Fruit fly (Drosophila melanogaster) whole organism, embryonic: ENCODE data around the gene Atx2.

Experiments
- Ada2b ChIP-seq: fragments of 200-800 bp; sonication (Bioruptor generic); IDR thresholded peaks from 2 replicates; pipeline ENCODE4 v1.3.6; 2022; ENCODE audit warnings: missing biosample characterization, missing genetic modification characterization
- Atf6 ChIP-seq: fragments of 200-800 bp; sonication (Bioruptor generic); IDR thresholded peaks from 2 replicates; pipeline ENCODE4 v1.3.6; 2022; ENCODE audit warnings: missing biosample characterization, missing genetic modification characterization
- CG11085 ChIP-seq: fragments of 200-800 bp; sonication (Bioruptor generic); IDR thresholded peaks from 2 replicates; pipeline ENCODE4 v1.3.6; 2022; ENCODE audit warnings: missing biosample characterization, missing genetic modification characterization
- CG12744 ChIP-seq: fragments of 200-800 bp; sonication (Bioruptor generic); optimal IDR thresholded peaks from 2 replicates; lab custom pipeline; 2016; ENCODE audit warnings: missing biosample characterization, missing genetic modification characterization
- CG13296 ChIP-seq: fragments of 200-800 bp; sonication (Bioruptor generic); optimal IDR thresholded peaks from 3 replicates; lab custom pipeline; 2018; ENCODE audit warnings: missing biosample characterization, mild to moderate bottlenecking, missing genetic modification characterization
- CG14050 ChIP-seq: fragments of 200-800 bp; sonication (Bioruptor generic); IDR thresholded peaks from 3 replicates; pipeline ENCODE4 v1.3.6; 2022; ENCODE audit warnings: missing biosample characterization, missing genetic modification characterization
- CG15269 ChIP-seq: fragments of 200-800 bp; sonication (Bioruptor generic); optimal IDR thresholded peaks from 2 replicates; lab custom pipeline; 2018; ENCODE audit warnings: missing biosample characterization, mild to moderate bottlenecking, missing genetic modification characterization, moderate library complexity
- CG1602 ChIP-seq: fragments of 200-800 bp; sonication (Bioruptor generic); optimal IDR thresholded peaks from 3 replicates; lab custom pipeline; 2016; ENCODE audit warnings: missing biosample characterization, missing genetic modification characterization
- CG16779 ChIP-seq: fragments of 200-800 bp; sonication (Bioruptor generic); IDR thresholded peaks from 2 replicates; pipeline ENCODE4 v1.3.6; 2022; ENCODE audit warnings: missing biosample characterization, missing genetic modification characterization
- CG16813 ChIP-seq: fragments of 200-800 bp; sonication (Bioruptor generic); IDR thresholded peaks from 3 replicates; pipeline ENCODE4 v1.3.6; 2022; ENCODE audit warnings: missing biosample characterization, missing genetic modification characterization; ENCODE audit not compliant: partially characterized antibody
- CG2120 ChIP-seq: fragments of 200-800 bp; sonication (Bioruptor generic); optimal IDR thresholded peaks from 3 replicates; lab custom pipeline; 2016; ENCODE audit warnings: missing biosample characterization, missing genetic modification characterization
- CG31388 ChIP-seq: fragments of 200-800 bp; sonication (Bioruptor generic); optimal IDR thresholded peaks from 2 replicates; lab custom pipeline; 2016; ENCODE audit warnings: missing biosample characterization, missing genetic modification characterization
- CG31441 ChIP-seq: fragments of 200-800 bp; sonication (Bioruptor generic); IDR thresholded peaks from 2 replicates; pipeline ENCODE4 v1.3.6; 2022; ENCODE audit warnings: missing biosample characterization, missing genetic modification characterization
- CG4282 ChIP-seq: fragments of 200-800 bp; sonication (Bioruptor generic); optimal IDR thresholded peaks from 2 replicates; lab custom pipeline; 2016; ENCODE audit warnings: missing biosample characterization, missing genetic modification characterization
- CG4404 ChIP-seq: fragments of 200-800 bp; sonication (Bioruptor generic); IDR thresholded peaks from 2 replicates; pipeline ENCODE4 v1.3.6; 2022; ENCODE audit warnings: missing biosample characterization, missing genetic modification characterization
- CG4424 ChIP-seq: fragments of 200-800 bp; sonication (Bioruptor generic); optimal IDR thresholded peaks from 3 replicates; lab custom pipeline; 2016; ENCODE audit warnings: missing biosample characterization, missing genetic modification characterization
- CG4707 ChIP-seq: fragments of 200-800 bp; sonication (Bioruptor generic); optimal IDR thresholded peaks from 2 replicates; lab custom pipeline; 2018; ENCODE audit warnings: missing biosample characterization, mild to moderate bottlenecking, missing genetic modification characterization, moderate library complexity
- CG8765 ChIP-seq: fragments of 200-800 bp; sonication (Bioruptor generic); IDR thresholded peaks from 2 replicates; pipeline ENCODE4 v1.3.6; 2022; ENCODE audit warnings: missing biosample characterization, missing genetic modification characterization
- CG9215 ChIP-seq: fragments of 200-800 bp; sonication (Bioruptor generic); IDR thresholded peaks from 2 replicates; pipeline ENCODE4 v1.3.6; 2022; ENCODE audit warnings: missing biosample characterization, missing genetic modification characterization
- CrebB ChIP-seq: fragments of 200-800 bp; sonication (Bioruptor generic); optimal IDR thresholded peaks from 3 replicates; lab custom pipeline; 2018; ENCODE audit warnings: missing biosample characterization, mild to moderate bottlenecking, missing genetic modification characterization
- Dll ChIP-seq: fragments of 200-800 bp; sonication (Bioruptor generic); IDR thresholded peaks from 4 replicates; pipeline ENCODE4 v1.3.6; 2022; ENCODE audit warnings: missing biosample characterization, missing genetic modification characterization; ENCODE audit not compliant: partially characterized antibody
- Dp ChIP-seq: fragments of 200-800 bp; sonication (Bioruptor generic); optimal IDR thresholded peaks from 2 replicates; lab custom pipeline; 2018; ENCODE audit warnings: missing biosample characterization, mild to moderate bottlenecking, missing genetic modification characterization, moderate library complexity
- HHEX ChIP-seq: fragments of 200-800 bp; sonication (Bioruptor generic); optimal IDR thresholded peaks from 3 replicates; lab custom pipeline; 2017; ENCODE audit warnings: missing biosample characterization, mild to moderate bottlenecking, missing genetic modification characterization, missing genetic modification reagents
- Jarid2 ChIP-seq: fragments of 200-800 bp; sonication (Bioruptor generic); optimal IDR thresholded peaks from 3 replicates; lab custom pipeline; 2017; ENCODE audit warnings: mild to moderate bottlenecking, missing biosample characterization, missing genetic modification reagents, missing genetic modification characterization
- MBD-R2 ChIP-seq: fragments of 200-800 bp; sonication (Bioruptor generic); IDR thresholded peaks from 2 replicates; pipeline ENCODE4 v1.3.6; 2022; ENCODE audit warnings: missing biosample characterization, missing genetic modification characterization
- MESR4 ChIP-seq: fragments of 200-800 bp; sonication (Bioruptor generic); optimal IDR thresholded peaks from 2 replicates; lab custom pipeline; 2018; ENCODE audit warnings: missing biosample characterization, mild to moderate bottlenecking, missing genetic modification characterization, moderate library complexity
- Mad ChIP-seq: fragments of 200-800 bp; sonication (Bioruptor generic); optimal IDR thresholded peaks from 2 replicates; lab custom pipeline; 2016; ENCODE audit warnings: missing biosample characterization, missing genetic modification characterization
- NFAT ChIP-seq: fragments of 200-800 bp; sonication (Bioruptor generic); IDR thresholded peaks from 2 replicates; pipeline ENCODE4 v1.3.6; 2022; ENCODE audit warnings: missing biosample characterization, missing genetic modification characterization
- Optix ChIP-seq: fragments of 200-800 bp; sonication (Bioruptor generic); IDR thresholded peaks from 3 replicates; pipeline ENCODE4 v1.3.6; 2022; ENCODE audit warnings: missing biosample characterization, missing genetic modification characterization
- Ravus ChIP-seq: fragments of 200-800 bp; sonication (Bioruptor generic); IDR thresholded peaks from 2 replicates; pipeline ENCODE4 v1.3.6; 2022; ENCODE audit warnings: missing biosample characterization, missing genetic modification characterization
- Scr ChIP-seq: fragments of 200-800 bp; sonication (Bioruptor generic); IDR thresholded peaks from 2 replicates; pipeline ENCODE4 v1.3.6; 2022; ENCODE audit warnings: missing biosample characterization, missing genetic modification characterization; ENCODE audit not compliant: partially characterized antibody
- Sry-β ChIP-seq: fragments of 200-800 bp; sonication (Bioruptor generic); optimal IDR thresholded peaks from 2 replicates; lab custom pipeline; 2018; ENCODE audit warnings: missing biosample characterization, mild to moderate bottlenecking, missing genetic modification characterization, moderate library complexity
- Xbp1 ChIP-seq: fragments of 200-800 bp; sonication (Bioruptor generic); optimal IDR thresholded peaks from 3 replicates; lab custom pipeline; 2016; ENCODE audit warnings: missing biosample characterization, mild to moderate bottlenecking, missing genetic modification characterization
- abd-A ChIP-seq: fragments of 200-800 bp; sonication (Bioruptor generic); optimal IDR thresholded peaks from 3 replicates; lab custom pipeline; 2019; ENCODE audit warnings: missing biosample characterization, mild to moderate bottlenecking, missing genetic modification characterization, moderate library complexity
- amos ChIP-seq: fragments of 200-800 bp; sonication (Bioruptor generic); IDR thresholded peaks from 2 replicates; pipeline ENCODE4 v1.3.6; 2022; ENCODE audit warnings: missing biosample characterization, missing genetic modification characterization; ENCODE audit not compliant: partially characterized antibody
- chm ChIP-seq: fragments of 200-800 bp; sonication (Bioruptor generic); IDR thresholded peaks from 2 replicates; pipeline ENCODE4 v1.3.6; 2022; ENCODE audit warnings: missing biosample characterization, missing genetic modification characterization
- corto ChIP-seq: fragments of 200-800 bp; sonication (Bioruptor generic); optimal IDR thresholded peaks from 2 replicates; lab custom pipeline; 2016; ENCODE audit warnings: missing biosample characterization, mild to moderate bottlenecking, missing genetic modification characterization, moderate library complexity
- dpn ChIP-seq, 2 experiments: fragments of 200-800 bp; sonication (Bioruptor generic); optimal IDR thresholded peaks; 3 replicates each; lab custom pipeline; 2016; ENCODE audit warnings: missing biosample characterization in 2 of 2, missing genetic modification characterization in 2 of 2
- esg ChIP-seq: fragments of 200-800 bp; sonication (Bioruptor generic); conservative IDR thresholded peaks from 2 replicates; pipeline ENCODE4 v1.3.6; 2022; ENCODE audit warnings: missing biosample characterization, missing genetic modification characterization
- grn ChIP-seq: fragments of 200-800 bp; sonication (Bioruptor generic); optimal IDR thresholded peaks from 3 replicates; lab custom pipeline; 2017; ENCODE audit warnings: missing biosample characterization, missing genetic modification characterization
- ind ChIP-seq: fragments of 200-800 bp; sonication (Bioruptor generic); optimal IDR thresholded peaks from 3 replicates; lab custom pipeline; 2016; ENCODE audit warnings: missing biosample characterization, missing genetic modification characterization
- inv ChIP-seq: fragments of 200-800 bp; sonication (Bioruptor generic); IDR thresholded peaks from 2 replicates; pipeline ENCODE4 v1.3.6; 2022; ENCODE audit warnings: missing biosample characterization, missing genetic modification characterization; ENCODE audit not compliant: partially characterized antibody
- ken ChIP-seq: fragments of 200-800 bp; sonication (Bioruptor generic); IDR thresholded peaks from 3 replicates; pipeline ENCODE4 v1.3.6; 2022; ENCODE audit warnings: missing biosample characterization, missing genetic modification characterization
- nerfin-2 ChIP-seq: fragments of 200-800 bp; sonication (Bioruptor generic); IDR thresholded peaks from 2 replicates; pipeline ENCODE4 v1.3.6; 2022; ENCODE audit warnings: missing biosample characterization, missing genetic modification characterization; ENCODE audit not compliant: partially characterized antibody
- pan ChIP-seq, 4 experiments: fragments of >200 bp in 3 of 4; fragments of 200-800 bp in 1 of 4; sonication (Bioruptor generic) in 1 of 4; optimal IDR thresholded peaks in 3 of 4; IDR thresholded peaks in 1 of 4; 2 replicates each; pipeline versions ENCODE4 v1.3.6 to Lab custom; 2017 to 2022; ENCODE audit warnings: missing biosample characterization in 2 of 4, missing genetic modification characterization in 2 of 4, mixed read lengths in 1 of 4
- scrt ChIP-seq: fragments of 200-800 bp; sonication (Bioruptor generic); optimal IDR thresholded peaks from 2 replicates; lab custom pipeline; 2018; ENCODE audit warnings: missing biosample characterization, mild to moderate bottlenecking, missing genetic modification characterization, moderate library complexity
- sd ChIP-seq: fragments of 200-800 bp; sonication (Bioruptor generic); optimal IDR thresholded peaks from 3 replicates; lab custom pipeline; 2018; ENCODE audit warnings: missing biosample characterization, mild to moderate bottlenecking, missing genetic modification characterization, moderate library complexity
- tgo ChIP-seq: fragments of 200-800 bp; sonication (Bioruptor generic); IDR thresholded peaks from 3 replicates; pipeline ENCODE4 v1.3.6; 2022; ENCODE audit warnings: missing biosample characterization, missing genetic modification characterization
- zf30C ChIP-seq: fragments of 200-800 bp; sonication (Bioruptor generic); optimal IDR thresholded peaks from 3 replicates; lab custom pipeline; 2018; ENCODE audit warnings: missing biosample characterization, mild to moderate bottlenecking, missing genetic modification characterization

Gene Atx2

dm6 chr3R:15408131-15408731, at the start of gene Atx2 (continued):
- TF ChIP-seq CG4707 (no peak), nerfin-2 (GFP tag; lab: Robert Waterston, UW) (peak; percentile 88), pan (optimal IDR thresholded peaks at IDR 0.05; lab: Kevin White, UChicago) (no peak), pan (GFP tag; optimal IDR thresholded peaks at IDR 0.05 in 1 of 2, IDR thresholded peaks at IDR 0.05 in 1 of 2) (peak in 1 of 2 experiments; percentile 7), Mad (GFP tag; lab: Kevin White, UChicago) (peak; percentile 53), Xbp1 (GFP tag; lab: Kevin White, UChicago) (peak; percentile 7), tgo (GFP tag; lab: Robert Waterston, UW) (no peak), CG4404 (GFP tag; lab: Robert Waterston, UW) (no peak; the same call in 1 of the 2 replicates), scrt (GFP tag; lab: Kevin White, UChicago) (no peak), CG1602 (GFP tag; lab: Kevin White, UChicago) (no peak), MESR4 (peak; percentile 88), Scr (GFP tag; lab: Robert Waterston, UW) (peak; percentile 94), CG9215 (GFP tag; lab: Robert Waterston, UW) (peak; percentile 48), CG2120 (GFP tag; lab: Kevin White, UChicago) (peak; percentile 66), CG13296 (GFP tag; lab: Kevin White, UChicago) (peak; percentile 59), amos (GFP tag; lab: Robert Waterston, UW) (peak; percentile 96), CG16813 (GFP tag; lab: Robert Waterston, UW) (peak; percentile 97), Atf6 (peak; percentile 29; the same call in 1 of the 2 replicates), NFAT (GFP tag; lab: Robert Waterston, UW) (peak; percentile 66), CG31388 (GFP tag; lab: Kevin White, UChicago) (no peak), CG15269 (no peak), esg (GFP tag; lab: Robert Waterston, UW) (no peak), CG14050 (GFP tag; lab: Robert Waterston, UW) (no peak), CrebB (tag; lab: Kevin White, UChicago) (peak; percentile 30), Ada2b (GFP tag; lab: Robert Waterston, UW) (no peak), abd-A (tag; lab: Kevin White, UChicago) (no peak), inv (GFP tag; lab: Robert Waterston, UW) (peak; percentile 95), Ravus (no peak), Jarid2 (GFP tag; lab: Kevin White, UChicago) (peak; percentile 5), dpn (GFP tag; optimal IDR thresholded peaks at IDR 0.05; lab: Kevin White, UChicago) (peak; percentile 56 to 61), sd (tag; lab: Kevin White, UChicago) (no peak), chm (GFP tag; lab: Robert Waterston, UW) (no peak), corto (GFP tag; lab: Kevin White, UChicago) (no peak), CG8765 (0 out of 2 replicates have a peak, but pooled peaks have one; percentile 30), Dp (GFP tag; lab: Kevin White, UChicago) (peak; percentile 97), grn (GFP tag; lab: Kevin White, UChicago) (no peak), CG12744 (GFP tag; lab: Kevin White, UChicago) (no peak), CG31441 (GFP tag; lab: Robert Waterston, UW) (0 out of 2 replicates have a peak, but pooled peaks have one; percentile 21), CG16779 (GFP tag; lab: Robert Waterston, UW) (no peak), CG4424 (peak; percentile 70), ind (GFP tag; lab: Kevin White, UChicago) (no peak), Dll (GFP tag; lab: Robert Waterston, UW) (peak; percentile 95), Sry-β (no peak), zf30C (GFP tag; lab: Kevin White, UChicago) (no peak), HHEX (GFP tag; lab: Kevin White, UChicago) (peak; percentile 15), CG4282 (peak; percentile 6), CG11085 (no peak), Optix (GFP tag; lab: Robert Waterston, UW) (no peak), MBD-R2 (peak; percentile 64), ken (GFP tag; lab: Robert Waterston, UW) (no peak)
